Worm (Caenorhabditis elegans): ENCODE results near the gene W06A11.1.

Gene W06A11.1

DNA sequence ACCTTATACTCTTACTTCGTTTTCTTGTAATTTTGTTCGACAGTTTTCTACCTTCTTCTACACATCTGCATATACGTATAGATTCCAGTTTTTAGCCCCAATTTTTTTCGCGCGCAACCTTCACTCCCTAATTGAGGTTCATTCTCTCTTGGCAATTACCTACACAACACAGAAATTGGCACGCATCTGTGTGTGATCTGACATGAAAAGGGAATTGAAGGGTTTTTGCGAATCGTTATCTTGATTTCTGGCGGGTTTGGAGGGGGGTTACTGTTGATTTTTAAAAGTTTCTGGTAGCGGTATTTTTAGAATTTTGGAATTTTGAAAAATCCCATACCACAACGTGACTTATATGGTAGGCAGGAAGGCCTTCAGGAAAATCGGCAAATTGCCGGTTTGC, 35.4 kb downstream of the W06A11.1 start:
- TF ChIP-seq Y48G9A.11 (GFP tag; IDR thresholded peaks at IDR 0.05) (no peak), saeg-2 (GFP tag; IDR thresholded peaks at IDR 0.05) (no peak), daf-8 (GFP tag; IDR thresholded peaks at IDR 0.05) (no peak), cey-2 (tag; optimal IDR thresholded peaks at IDR 0.05; ENCODE audit: borderline replicate concordance, insufficient read depth) (no peak)

- no peak for TF ChIP-seq ztf-11 (tag; optimal IDR thresholded peaks at IDR 0.05)
- TF ChIP-seq set-16 (GFP tag; IDR thresholded peaks at IDR 0.05), result peak; percentile 64
- no peak for TF ChIP-seq Y48G9A.11 (GFP tag; IDR thresholded peaks at IDR 0.05)
Observed at ce11 chrII:4107196-4107595, 39.8 kb downstream of the W06A11.1 start.

ce11 chrII:4118508-4118907, 51.1 kb downstream of the W06A11.1 start:
- no peak for TF ChIP-seq madf-5 (GFP tag; IDR thresholded peaks at IDR 0.05)
- no peak for TF ChIP-seq zfp-2 (tag; optimal IDR thresholded peaks at IDR 0.05)
- no peak for TF ChIP-seq nhr-41 (GFP tag; IDR thresholded peaks at IDR 0.05)
- TF ChIP-seq aha-1 (tag), result peak; percentile 92
- no peak for TF ChIP-seq tra-1 (GFP tag; IDR thresholded peaks at IDR 0.05)

Data from whole organism, L4 larva.